Worm (Caenorhabditis elegans): ENCODE results near the gene dct-12.

- no peak for TF ChIP-seq ama-1 (optimal IDR thresholded peaks at IDR 0.05)
- no peak for TF ChIP-seq tbx-11 (GFP tag; IDR thresholded peaks at IDR 0.05)
- no peak for TF ChIP-seq scrt-1 (GFP tag; IDR thresholded peaks at IDR 0.05)
- TF ChIP-seq F13C5.2 (tag; optimal IDR thresholded peaks at IDR 0.05) = no peak
- no peak for TF ChIP-seq flt-1 (GFP tag; IDR thresholded peaks at IDR 0.05)
- TF ChIP-seq ets-7 (tag; optimal IDR thresholded peaks at IDR 0.05) = no peak
- no peak for TF ChIP-seq ceh-36 (tag; optimal IDR thresholded peaks at IDR 0.05)
- TF ChIP-seq pes-1 (GFP tag; IDR thresholded peaks at IDR 0.05) = no peak
- no peak for TF ChIP-seq ceh-13 (GFP tag; optimal IDR thresholded peaks at IDR 0.05)
- TF ChIP-seq B0310.2 (tag; optimal IDR thresholded peaks at IDR 0.05) = no peak
- no peak for TF ChIP-seq aly-1 (tag; optimal IDR thresholded peaks at IDR 0.05)
- TF ChIP-seq hmbx-1 (tag; optimal IDR thresholded peaks at IDR 0.05) = no peak
These were observed 25.9 kb downstream of the dct-12 start, which contains the start of gene sre-30 for ce11 chrII:12406394-12406793.
